Worm (Caenorhabditis elegans) whole organism, L1 larva: ENCODE results near the gene dhs-5.
A peak's percentile ranks its signal among the peaks of the same experiment; 100 is the strongest.

Experiments
- C34B4.2 ChIP-seq: sonication (generic microtip); optimal IDR thresholded peaks from 2 replicates; lab custom pipeline; 2017; ENCODE audit warnings: mild to moderate bottlenecking, missing genetic modification characterization, missing compliant biosample characterization
- F16B12.6 ChIP-seq: fragments of 150-350 bp; optimal IDR thresholded peaks from 2 replicates; lab custom pipeline; 2014; ENCODE audit warnings: missing biosample characterization, missing genetic modification characterization
- Y116A8C.19 ChIP-seq: sonication (generic microtip); optimal IDR thresholded peaks from 2 replicates; lab custom pipeline; 2016; ENCODE audit warnings: missing compliant biosample characterization, missing genetic modification characterization, borderline replicate concordance
- aha-1 ChIP-seq: fragments of 150-350 bp; optimal IDR thresholded peaks from 2 replicates; lab custom pipeline; 2014; ENCODE audit warnings: missing biosample characterization, missing genetic modification characterization
- blmp-1 ChIP-seq: fragments of 150-350 bp; optimal IDR thresholded peaks from 2 replicates; lab custom pipeline; 2014; ENCODE audit warnings: missing biosample characterization, missing genetic modification characterization
- ceh-63 ChIP-seq: fragments of 200-800 bp; sonication (Bioruptor generic); optimal IDR thresholded peaks from 2 replicates; lab custom pipeline; 2018; ENCODE audit warnings: mild to moderate bottlenecking, missing genetic modification characterization, missing compliant biosample characterization
- ceh-90 ChIP-seq: sonication (generic microtip); optimal IDR thresholded peaks from 2 replicates; lab custom pipeline; 2016; ENCODE audit warnings: missing genetic modification characterization, missing compliant biosample characterization
- dpl-1 ChIP-seq, 3 experiments: fragments of 150-350 bp in 2 of 3; sonication (generic microtip) in 1 of 3; optimal IDR thresholded peaks; 2 replicates each; lab custom pipeline; 2014 to 2017; ENCODE audit warnings: missing biosample characterization in 3 of 3, missing genetic modification characterization in 3 of 3, missing genetic modification reagents in 3 of 3
- dsc-1 ChIP-seq: sonication (generic microtip); optimal IDR thresholded peaks from 2 replicates; lab custom pipeline; 2016; ENCODE audit warnings: mild to moderate bottlenecking, missing genetic modification characterization, missing compliant biosample characterization
- efl-1 ChIP-seq, 4 experiments: fragments of 150-350 bp; optimal IDR thresholded peaks in 3 of 4; peaks in 1 of 4; 1 replicate in 1 of 4; 2 replicates in 3 of 4; lab custom pipeline; 2014; ENCODE audit warnings: missing biosample characterization in 2 of 4, missing genetic modification characterization in 2 of 4, missing genetic modification reagents in 2 of 4
- efl-3 ChIP-seq: fragments of 200-800 bp; sonication (Bioruptor generic); optimal IDR thresholded peaks from 2 replicates; lab custom pipeline; 2018; ENCODE audit warnings: mild to moderate bottlenecking, missing genetic modification characterization, missing compliant biosample characterization
- elt-3 ChIP-seq, 6 experiments: fragments of 150-350 bp in 1 of 6; sonication (generic microtip); optimal IDR thresholded peaks; 2 replicates each; lab custom pipeline; 2017 to 2018; ENCODE audit warnings: missing biosample characterization in 6 of 6, missing genetic modification characterization in 6 of 6, inconsistent platforms in 1 of 6
- fkh-10 ChIP-seq: sonication (generic microtip); optimal IDR thresholded peaks from 2 replicates; lab custom pipeline; 2017; ENCODE audit warnings: missing biosample characterization, missing genetic modification reagents, missing genetic modification characterization
- fkh-8 ChIP-seq: sonication (generic microtip); optimal IDR thresholded peaks from 2 replicates; lab custom pipeline; 2016; ENCODE audit warnings: mild to moderate bottlenecking, missing genetic modification characterization, missing compliant biosample characterization
- fos-1 ChIP-seq: fragments of 150-350 bp; optimal IDR thresholded peaks from 2 replicates; lab custom pipeline; 2014; ENCODE audit warnings: missing biosample characterization, missing genetic modification characterization
- hlh-17 ChIP-seq: fragments of 200-800 bp; sonication (Bioruptor generic); optimal IDR thresholded peaks from 2 replicates; lab custom pipeline; 2018; ENCODE audit warnings: missing genetic modification characterization, mild to moderate bottlenecking, missing compliant biosample characterization, moderate library complexity, borderline replicate concordance
- hlh-4 ChIP-seq: sonication (generic microtip); optimal IDR thresholded peaks from 2 replicates; lab custom pipeline; 2016; ENCODE audit warnings: mild to moderate bottlenecking, missing genetic modification characterization, missing compliant biosample characterization
- hpl-2 ChIP-seq: fragments of 150-350 bp; optimal IDR thresholded peaks from 2 replicates; lab custom pipeline; 2014; ENCODE audit warnings: missing biosample characterization, missing genetic modification reagents, missing genetic modification characterization
- jun-1 ChIP-seq: fragments of 150-350 bp; optimal IDR thresholded peaks from 2 replicates; lab custom pipeline; 2014; ENCODE audit warnings: missing biosample characterization, missing genetic modification reagents, missing genetic modification characterization
- lin-13 ChIP-seq: fragments of 150-350 bp; optimal IDR thresholded peaks from 2 replicates; lab custom pipeline; 2014; ENCODE audit warnings: missing biosample characterization, missing genetic modification reagents, missing genetic modification characterization
- lin-14 ChIP-seq: fragments of 200-800 bp; sonication (Bioruptor generic); optimal IDR thresholded peaks from 2 replicates; lab custom pipeline; 2018; ENCODE audit warnings: mild to moderate bottlenecking, missing genetic modification characterization, moderate library complexity, missing compliant biosample characterization
- lin-15B ChIP-seq: fragments of 150-350 bp; sonication (generic microtip); optimal IDR thresholded peaks from 3 replicates; lab custom pipeline; 2014; ENCODE audit warnings: missing biosample characterization, missing genetic modification characterization
- lin-35 ChIP-seq, 2 experiments: fragments of 150-350 bp; optimal IDR thresholded peaks; 2 replicates each; lab custom pipeline; 2014; ENCODE audit warnings: missing biosample characterization in 2 of 2, missing genetic modification characterization in 2 of 2, missing genetic modification reagents in 2 of 2
- lsy-2 ChIP-seq, 2 experiments: fragments of 150-350 bp; optimal IDR thresholded peaks; 2 replicates each; lab custom pipeline; 2014; ENCODE audit warnings: missing biosample characterization in 2 of 2, missing genetic modification characterization in 2 of 2
- mef-2 ChIP-seq: fragments of 150-350 bp; optimal IDR thresholded peaks from 2 replicates; lab custom pipeline; 2014; ENCODE audit warnings: missing biosample characterization, missing genetic modification characterization
- nhr-20 ChIP-seq: sonication (generic microtip); optimal IDR thresholded peaks from 2 replicates; lab custom pipeline; 2016; ENCODE audit warnings: mild to moderate bottlenecking, missing genetic modification characterization, missing compliant biosample characterization
- nhr-28 ChIP-seq: fragments of 150-350 bp; optimal IDR thresholded peaks from 2 replicates; lab custom pipeline; 2014; ENCODE audit warnings: missing biosample characterization, missing genetic modification characterization
- nhr-47 ChIP-seq: sonication (generic microtip); optimal IDR thresholded peaks from 2 replicates; lab custom pipeline; 2016; ENCODE audit warnings: mild to moderate bottlenecking, missing genetic modification characterization, moderate library complexity, missing compliant biosample characterization
- nhr-71 ChIP-seq: sonication (generic microtip); optimal IDR thresholded peaks from 2 replicates; lab custom pipeline; 2016; ENCODE audit warnings: mild to moderate bottlenecking, missing genetic modification characterization, moderate library complexity, missing compliant biosample characterization
- nhr-76 ChIP-seq: sonication (generic microtip); optimal IDR thresholded peaks from 2 replicates; lab custom pipeline; 2017; ENCODE audit warnings: missing biosample characterization, missing genetic modification characterization
- nhr-84 ChIP-seq: sonication (generic microtip); optimal IDR thresholded peaks from 2 replicates; lab custom pipeline; 2017; ENCODE audit warnings: missing biosample characterization, missing genetic modification characterization
- nhr-85 ChIP-seq: sonication (generic microtip); peaks from one replicate; lab custom pipeline; 2016; ENCODE audit warnings: missing genetic modification characterization, inconsistent platforms, missing compliant biosample characterization
- pqm-1 ChIP-seq: sonication (generic microtip); optimal IDR thresholded peaks from 3 replicates; lab custom pipeline; 2017; ENCODE audit warnings: missing biosample characterization, missing genetic modification characterization
- rnt-1 ChIP-seq: sonication (generic microtip); optimal IDR thresholded peaks from 2 replicates; lab custom pipeline; 2016; ENCODE audit warnings: mild to moderate bottlenecking, missing genetic modification characterization, moderate library complexity, missing compliant biosample characterization
- snu-23 ChIP-seq: sonication (generic microtip); optimal IDR thresholded peaks from 2 replicates; lab custom pipeline; 2016; ENCODE audit warnings: missing genetic modification characterization, missing compliant biosample characterization
- sup-37 ChIP-seq: fragments of 200-800 bp; sonication (Bioruptor generic); optimal IDR thresholded peaks from 2 replicates; lab custom pipeline; 2018; ENCODE audit warnings: mild to moderate bottlenecking, missing genetic modification characterization, missing compliant biosample characterization
- swsn-7 ChIP-seq: sonication (generic microtip); optimal IDR thresholded peaks from 2 replicates; lab custom pipeline; 2016; ENCODE audit warnings: missing genetic modification characterization, missing compliant biosample characterization
- unc-130 ChIP-seq: fragments of 150-350 bp; optimal IDR thresholded peaks from 2 replicates; lab custom pipeline; 2017; ENCODE audit warnings: missing biosample characterization, missing genetic modification characterization, inconsistent platforms
- unc-30 ChIP-seq: sonication (generic microtip); optimal IDR thresholded peaks from 2 replicates; lab custom pipeline; 2017; ENCODE audit warnings: missing biosample characterization, missing genetic modification characterization
- unc-86 ChIP-seq: sonication (generic microtip); optimal IDR thresholded peaks from 2 replicates; lab custom pipeline; 2016; ENCODE audit warnings: missing genetic modification characterization, missing compliant biosample characterization
- vab-15 ChIP-seq: sonication (generic microtip); optimal IDR thresholded peaks from 2 replicates; lab custom pipeline; 2017; ENCODE audit warnings: missing genotype, mild to moderate bottlenecking, missing genetic modification characterization, missing compliant biosample characterization
- xbp-1 ChIP-seq: sonication (generic microtip); optimal IDR thresholded peaks from 2 replicates; lab custom pipeline; 2016; ENCODE audit warnings: missing genetic modification characterization, missing compliant biosample characterization
- ztf-11 ChIP-seq, 2 experiments: sonication (generic microtip); optimal IDR thresholded peaks; 2 replicates each; lab custom pipeline; 2016 to 2017; ENCODE audit warnings: missing genetic modification characterization in 2 of 2, missing biosample characterization in 1 of 2, missing compliant biosample characterization in 1 of 2

dhs-5 gene

DNA sequence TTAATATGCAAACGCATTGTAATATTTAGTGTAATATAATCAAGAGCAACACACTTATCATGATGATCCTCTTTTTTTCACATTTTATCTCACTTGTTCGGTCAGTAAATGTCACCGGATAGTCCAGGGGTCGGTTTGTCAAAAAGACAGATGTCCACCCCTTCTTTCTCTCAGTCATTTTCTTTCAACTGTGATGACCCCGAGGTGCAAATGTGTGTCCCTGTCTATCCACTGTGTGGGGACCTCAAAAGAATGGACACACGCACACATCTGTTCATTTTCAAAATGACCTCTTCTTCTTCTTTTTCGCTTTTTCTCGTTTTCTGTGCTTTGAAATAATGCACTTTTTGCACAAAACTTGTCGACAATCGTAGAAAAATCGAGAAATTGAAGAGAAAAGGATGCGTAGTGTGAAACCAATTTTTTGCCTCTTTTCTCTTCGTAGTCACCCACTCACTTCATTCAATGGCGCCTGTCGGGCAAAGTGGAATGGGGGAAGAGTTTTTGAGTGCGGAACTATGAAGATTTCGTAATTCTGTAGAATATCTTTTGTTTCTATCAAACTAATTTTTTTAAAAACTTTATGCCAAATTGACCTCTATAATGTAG is 10.1 kb downstream of the dhs-5 start:
- TF ChIP-seq F16B12.6 (tag; lab: Kevin White, UChicago) (no peak), hlh-4 (tag; lab: Kevin White, UChicago) (no peak), rnt-1 (peak; percentile 6), ceh-90 (tag; lab: Kevin White, UChicago) (no peak), efl-1 (optimal IDR thresholded peaks at IDR 0.05; lab: Kevin White, UChicago) (peak in 1 of 2 experiments; percentile 4), efl-1 (GFP tag; optimal IDR thresholded peaks at IDR 0.05 in 1 of 2; lab: Kevin White, UChicago) (peak in 1 of 2 experiments; percentile 86), unc-30 (tag; lab: Kevin White, UChicago) (no peak), nhr-76 (no peak), nhr-71 (tag; lab: Kevin White, UChicago) (peak; percentile 7), blmp-1 (tag; lab: Kevin White, UChicago) (peak; percentile 70), dsc-1 (tag; lab: Kevin White, UChicago) (peak; percentile 24), fkh-10 (GFP tag; lab: Kevin White, UChicago) (peak; percentile 23), unc-130 (peak; percentile 26), fkh-8 (tag; lab: Kevin White, UChicago) (no peak), snu-23 (GFP tag; lab: Kevin White, UChicago) (no peak), nhr-84 (tag; lab: Kevin White, UChicago) (no peak), elt-3 (tag; optimal IDR thresholded peaks at IDR 0.05; lab: Kevin White, UChicago) (no peak), lsy-2 (tag; optimal IDR thresholded peaks at IDR 0.05; lab: Kevin White, UChicago) (peak; percentile 4 to 9), lin-14 (GFP tag; lab: Kevin White, UChicago) (peak; percentile 65)

DNA sequence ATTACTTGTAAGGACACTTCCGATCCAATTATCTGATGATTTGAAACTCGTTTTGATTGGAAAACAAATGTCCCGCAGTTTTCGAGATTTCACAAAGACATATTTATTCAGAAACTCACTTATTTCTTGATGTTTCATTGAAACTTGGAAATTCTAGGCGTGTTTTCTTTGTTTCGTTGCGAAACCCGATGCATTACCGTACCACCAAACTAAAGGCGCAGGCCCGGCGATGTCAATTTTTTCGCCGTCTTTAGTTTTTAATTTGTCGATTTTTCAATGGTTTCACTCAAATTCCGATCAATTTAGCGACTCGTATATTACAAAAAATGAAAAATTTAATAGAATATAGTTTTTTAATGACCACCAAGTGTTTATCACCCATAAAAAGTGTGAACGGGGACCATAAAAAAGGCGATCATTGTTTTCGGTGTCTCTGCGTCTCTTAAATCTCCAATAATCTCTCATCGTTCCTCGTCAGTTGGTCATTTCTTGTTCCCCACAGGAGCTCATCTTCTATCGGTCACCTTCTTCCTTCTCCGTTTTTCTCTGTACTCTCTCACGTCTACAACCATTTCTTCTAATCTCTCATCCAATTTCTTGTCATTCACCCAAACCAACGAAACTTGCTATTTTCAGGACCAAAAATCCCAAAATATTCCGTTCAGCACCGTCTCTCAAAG is 12.2 kb downstream of the dhs-5 start, which contains the start of gene clr-1:
TSS of gene clr-1 (plus strand) at position 630 of the 680 bp plus-strand sequence.
- TF ChIP-seq nhr-28 (tag; lab: Kevin White, UChicago) (no peak), pqm-1 (no peak), lin-14 (GFP tag; lab: Kevin White, UChicago) (peak; percentile 20), aha-1 (no peak), unc-86 (tag; lab: Kevin White, UChicago) (no peak), jun-1 (tag; lab: Kevin White, UChicago) (no peak), nhr-20 (tag; lab: Kevin White, UChicago) (no peak), Y116A8C.19 (tag; lab: Kevin White, UChicago) (no peak), rnt-1 (peak; percentile 39), efl-1 (optimal IDR thresholded peaks at IDR 0.05; lab: Kevin White, UChicago) (no peak), efl-1 (GFP tag; optimal IDR thresholded peaks at IDR 0.05 in 1 of 2; lab: Kevin White, UChicago) (peak in 1 of 2 experiments; percentile 34), nhr-85 (tag; lab: Kevin White, UChicago) (peak; percentile 8), sup-37 (GFP tag; lab: Kevin White, UChicago) (no peak), lin-13 (GFP tag; lab: Kevin White, UChicago) (no peak), fos-1 (tag; lab: Kevin White, UChicago) (no peak), nhr-84 (tag; lab: Kevin White, UChicago) (no peak), blmp-1 (tag; lab: Kevin White, UChicago) (no peak)

ce11 chrII:5473946-5474423 is 20.3 kb downstream of the dhs-5 start, which contains the start of gene mrps-16:
Gene mrps-16, plus strand, starts transcription at chrII:5474373.
- TF ChIP-seq lin-15B (tag; lab: Kevin White, UChicago), result peak; percentile 31
- no peak for TF ChIP-seq efl-3 (GFP tag; lab: Kevin White, UChicago)
- no peak for TF ChIP-seq hlh-4 (tag; lab: Kevin White, UChicago)
- TF ChIP-seq aha-1, result no peak
- TF ChIP-seq dpl-1 (GFP tag; optimal IDR thresholded peaks at IDR 0.05; lab: Kevin White, UChicago), result peak; percentile 96 to 98 (median 97)
- TF ChIP-seq C34B4.2, result no peak
- peak; percentile 97 to 98 for TF ChIP-seq lin-35 (GFP tag; optimal IDR thresholded peaks at IDR 0.05; lab: Kevin White, UChicago)
- TF ChIP-seq ztf-11 (tag; optimal IDR thresholded peaks at IDR 0.05; lab: Kevin White, UChicago), result no peak
- peak in 1 of 6 experiments; percentile 72 for TF ChIP-seq elt-3 (tag; optimal IDR thresholded peaks at IDR 0.05; lab: Kevin White, UChicago)
- peak; percentile 81 for TF ChIP-seq nhr-47 (tag; lab: Kevin White, UChicago)
- TF ChIP-seq nhr-71 (tag; lab: Kevin White, UChicago), result peak; percentile 81
- no peak for TF ChIP-seq ceh-63 (GFP tag; lab: Kevin White, UChicago)
- TF ChIP-seq hlh-17 (GFP tag; lab: Kevin White, UChicago), result no peak
- no peak for TF ChIP-seq hpl-2 (GFP tag; lab: Kevin White, UChicago)
- TF ChIP-seq sup-37 (GFP tag; lab: Kevin White, UChicago), result no peak
- peak; percentile 58 for TF ChIP-seq jun-1 (tag; lab: Kevin White, UChicago)
- no peak for TF ChIP-seq vab-15
- TF ChIP-seq unc-30 (tag; lab: Kevin White, UChicago), result no peak
- no peak for TF ChIP-seq mef-2 (tag; lab: Kevin White, UChicago)
- TF ChIP-seq xbp-1, result peak; percentile 67
- peak; percentile 36 for TF ChIP-seq fkh-8 (tag; lab: Kevin White, UChicago)
- peak; percentile 76 for TF ChIP-seq swsn-7 (tag; lab: Kevin White, UChicago)
- no peak for TF ChIP-seq ceh-90 (tag; lab: Kevin White, UChicago)
- TF ChIP-seq nhr-20 (tag; lab: Kevin White, UChicago), result peak; percentile 73
- peak; percentile 94 to 98 for TF ChIP-seq efl-1 (optimal IDR thresholded peaks at IDR 0.05; lab: Kevin White, UChicago)
- TF ChIP-seq efl-1 (GFP tag; optimal IDR thresholded peaks at IDR 0.05 in 1 of 2; lab: Kevin White, UChicago), result peak; percentile 99 to 100
- peak; percentile 32 for TF ChIP-seq lin-13 (GFP tag; lab: Kevin White, UChicago)
